Fruit fly (Drosophila melanogaster): ENCODE results near the gene Paics.

The Paics gene

dm6 chrX:12737057-12737734 is 23.2 kb downstream of the Paics start (continued):
- TF ChIP-seq CG6276 (GFP tag; optimal IDR thresholded peaks at IDR 0.05) (peak; percentile 93), acj6 (GFP tag; optimal IDR thresholded peaks at IDR 0.05) (no peak), CG31627 (GFP tag; optimal IDR thresholded peaks at IDR 0.05) (no peak), CG11762 (GFP tag; optimal IDR thresholded peaks at IDR 0.05; ENCODE audit: insufficient read depth) (peak; percentile 72), CG32006 (GFP tag; optimal IDR thresholded peaks at IDR 0.05) (peak; percentile 81), CG8119 (GFP tag; IDR thresholded peaks at IDR 0.05) (peak; percentile 94), pdm3 (GFP tag; optimal IDR thresholded peaks at IDR 0.05) (peak; percentile 72), Smox (GFP tag; optimal IDR thresholded peaks at IDR 0.05) (peak; percentile 11), salr (GFP tag; optimal IDR thresholded peaks at IDR 0.05) (peak; percentile 74 to 88), Ets96B (tag; optimal IDR thresholded peaks at IDR 0.05) (peak; percentile 85), CG9139 (GFP tag; optimal IDR thresholded peaks at IDR 0.05) (peak; percentile 96), CG10631 (GFP tag; optimal IDR thresholded peaks at IDR 0.05) (peak; percentile 33), svp (GFP tag) (peak; percentile 86), CG15336 (GFP tag; IDR thresholded peaks at IDR 0.05) (peak; percentile 89), achi (GFP tag; optimal IDR thresholded peaks at IDR 0.05) (peak; percentile 77), CG11902 (GFP tag; optimal IDR thresholded peaks at IDR 0.05) (no peak)

- TF ChIP-seq dsx (GFP tag; optimal IDR thresholded peaks at IDR 0.05; ENCODE audit: poor library complexity, severe bottlenecking) (peak; percentile 76), Lpt (GFP tag; optimal IDR thresholded peaks at IDR 0.05) (peak; percentile 58), CG1621 (tag; optimal IDR thresholded peaks at IDR 0.05) (peak; percentile 55), topi (GFP tag; optimal IDR thresholded peaks at IDR 0.05) (peak; percentile 98), CG8632 (GFP tag; optimal IDR thresholded peaks at IDR 0.05) (peak; percentile 96), cyc (GFP tag; optimal IDR thresholded peaks at IDR 0.05) (peak; percentile 96), svp (GFP tag) (peak; percentile 96), esn (GFP tag; optimal IDR thresholded peaks at IDR 0.05) (peak; percentile 97), CG6792 (GFP tag; optimal IDR thresholded peaks at IDR 0.05) (peak; percentile 96), net (GFP tag; optimal IDR thresholded peaks at IDR 0.05) (peak; percentile 89), Eip78C (GFP tag) (peak; percentile 99), lz (GFP tag; optimal IDR thresholded peaks at IDR 0.05) (peak; percentile 97), Blimp-1 (GFP tag; optimal IDR thresholded peaks at IDR 0.05) (peak; percentile 85), fd85E (GFP tag; optimal IDR thresholded peaks at IDR 0.05) (peak; percentile 75), CG8119 (GFP tag; IDR thresholded peaks at IDR 0.05) (peak; percentile 74; the same call in 2 of the 3 replicates), fd59A (GFP tag; optimal IDR thresholded peaks at IDR 0.05) (peak; percentile 98), pdm3 (GFP tag; optimal IDR thresholded peaks at IDR 0.05) (peak; percentile 97), salr (GFP tag; optimal IDR thresholded peaks at IDR 0.05) (peak; percentile 79 to 95), CG4318 (GFP tag; optimal IDR thresholded peaks at IDR 0.05) (peak; percentile 95), Hr39 (GFP tag; optimal IDR thresholded peaks at IDR 0.05) (peak; percentile 96), spab (GFP tag; optimal IDR thresholded peaks at IDR 0.05) (peak; percentile 91), Eip93F (GFP tag; optimal IDR thresholded peaks at IDR 0.05) (peak; percentile 90), CG6808 (GFP tag; optimal IDR thresholded peaks at IDR 0.05) (peak; percentile 97), CG9139 (GFP tag; optimal IDR thresholded peaks at IDR 0.05) (peak; percentile 54), fkh (GFP tag; optimal IDR thresholded peaks at IDR 0.05) (peak; percentile 77), CG16779 (tag; optimal IDR thresholded peaks at IDR 0.05) (peak; percentile 86), Hr38 (GFP tag; optimal IDR thresholded peaks at IDR 0.05) (no peak), vri (GFP tag; optimal IDR thresholded peaks at IDR 0.05) (peak; percentile 98), Sox15 (GFP tag; optimal IDR thresholded peaks at IDR 0.05) (peak; percentile 97), CG3032 (tag; optimal IDR thresholded peaks at IDR 0.05) (peak; percentile 94), achi (GFP tag; optimal IDR thresholded peaks at IDR 0.05) (peak; percentile 93), CG10631 (GFP tag; optimal IDR thresholded peaks at IDR 0.05) (peak; percentile 96), CG3919 (GFP tag; optimal IDR thresholded peaks at IDR 0.05) (peak; percentile 90), eg (GFP tag; IDR thresholded peaks at IDR 0.05) (peak; percentile 59), CG34406 (GFP tag; optimal IDR thresholded peaks at IDR 0.05) (peak; percentile 95), ss (GFP tag; optimal IDR thresholded peaks at IDR 0.05) (peak; percentile 82 to 95)
Measured at dm6 chrX:12735478-12736428, 24.7 kb downstream of the Paics start.

Measured in whole organism, prepupa.